Worm (Caenorhabditis elegans) whole organism, L1 larva: ENCODE results near the gene chil-1.
"Not testable (repeated sequence)": the region's sequence is repeated elsewhere in the genome, so short reads cannot be mapped to it uniquely, and the experiment has no call there.

Experiments used
- C34B4.2 ChIP-seq: sonication (generic microtip); optimal IDR thresholded peaks from 2 replicates; lab custom pipeline; 2017; ENCODE audit warnings: mild to moderate bottlenecking, missing genetic modification characterization, missing compliant biosample characterization
- F16B12.6 ChIP-seq: fragments of 150-350 bp; optimal IDR thresholded peaks from 2 replicates; lab custom pipeline; 2014; ENCODE audit warnings: missing biosample characterization, missing genetic modification characterization
- blmp-1 ChIP-seq: fragments of 150-350 bp; optimal IDR thresholded peaks from 2 replicates; lab custom pipeline; 2014; ENCODE audit warnings: missing biosample characterization, missing genetic modification characterization
- ceh-8 ChIP-seq: fragments of 200-800 bp; sonication (Bioruptor generic); optimal IDR thresholded peaks from 2 replicates; lab custom pipeline; 2018; ENCODE audit warnings: mild to moderate bottlenecking, missing genetic modification characterization, moderate library complexity, missing compliant biosample characterization
- ceh-82 ChIP-seq, 3 experiments: fragments of 150-350 bp in 1 of 3; sonication (generic microtip) in 2 of 3; optimal IDR thresholded peaks; 2 replicates each; lab custom pipeline; 2014 to 2017; ENCODE audit warnings: missing biosample characterization in 3 of 3, missing genetic modification characterization in 3 of 3
- ceh-88 ChIP-seq: fragments of 200-800 bp; sonication (Bioruptor generic); IDR thresholded peaks from 2 replicates; pipeline ENCODE4 v1.3.6; 2022; ENCODE audit warnings: missing genetic modification characterization, missing compliant biosample characterization
- ceh-90 ChIP-seq: sonication (generic microtip); optimal IDR thresholded peaks from 2 replicates; lab custom pipeline; 2016; ENCODE audit warnings: missing genetic modification characterization, missing compliant biosample characterization
- dpl-1 ChIP-seq, 3 experiments: fragments of 150-350 bp in 2 of 3; sonication (generic microtip) in 1 of 3; optimal IDR thresholded peaks; 2 replicates each; lab custom pipeline; 2014 to 2017; ENCODE audit warnings: missing biosample characterization in 3 of 3, missing genetic modification characterization in 3 of 3, missing genetic modification reagents in 3 of 3
- efl-1 ChIP-seq, 4 experiments: fragments of 150-350 bp; optimal IDR thresholded peaks in 3 of 4; peaks in 1 of 4; 1 replicate in 1 of 4; 2 replicates in 3 of 4; lab custom pipeline; 2014; ENCODE audit warnings: missing biosample characterization in 2 of 4, missing genetic modification characterization in 2 of 4, missing genetic modification reagents in 2 of 4
- elt-3 ChIP-seq, 6 experiments: fragments of 150-350 bp in 1 of 6; sonication (generic microtip); optimal IDR thresholded peaks; 2 replicates each; lab custom pipeline; 2017 to 2018; ENCODE audit warnings: missing biosample characterization in 6 of 6, missing genetic modification characterization in 6 of 6, inconsistent platforms in 1 of 6
- ets-5 ChIP-seq: fragments of 200-800 bp; sonication (Bioruptor generic); IDR thresholded peaks from 2 replicates; pipeline ENCODE4 v1.3.6; 2022; ENCODE audit warnings: missing genetic modification characterization, missing compliant biosample characterization
- fkh-10 ChIP-seq: sonication (generic microtip); optimal IDR thresholded peaks from 2 replicates; lab custom pipeline; 2017; ENCODE audit warnings: missing biosample characterization, missing genetic modification reagents, missing genetic modification characterization
- fkh-4 ChIP-seq: sonication (generic microtip); optimal IDR thresholded peaks from 2 replicates; lab custom pipeline; 2016; ENCODE audit warnings: missing compliant biosample characterization, missing genetic modification characterization, borderline replicate concordance
- fos-1 ChIP-seq: fragments of 150-350 bp; optimal IDR thresholded peaks from 2 replicates; lab custom pipeline; 2014; ENCODE audit warnings: missing biosample characterization, missing genetic modification characterization
- grh-1 ChIP-seq: fragments of 200-800 bp; sonication (Bioruptor generic); IDR thresholded peaks from 2 replicates; pipeline ENCODE4 v1.3.6; 2022; ENCODE audit warnings: missing genetic modification reagents, missing genetic modification characterization, missing compliant biosample characterization
- hlh-4 ChIP-seq: sonication (generic microtip); optimal IDR thresholded peaks from 2 replicates; lab custom pipeline; 2016; ENCODE audit warnings: mild to moderate bottlenecking, missing genetic modification characterization, missing compliant biosample characterization
- jun-1 ChIP-seq: fragments of 150-350 bp; optimal IDR thresholded peaks from 2 replicates; lab custom pipeline; 2014; ENCODE audit warnings: missing biosample characterization, missing genetic modification reagents, missing genetic modification characterization
- lin-14 ChIP-seq: fragments of 200-800 bp; sonication (Bioruptor generic); optimal IDR thresholded peaks from 2 replicates; lab custom pipeline; 2018; ENCODE audit warnings: mild to moderate bottlenecking, missing genetic modification characterization, moderate library complexity, missing compliant biosample characterization
- lin-15B ChIP-seq: fragments of 150-350 bp; sonication (generic microtip); optimal IDR thresholded peaks from 3 replicates; lab custom pipeline; 2014; ENCODE audit warnings: missing biosample characterization, missing genetic modification characterization
- lir-3 ChIP-seq: sonication (generic microtip); optimal IDR thresholded peaks from 2 replicates; lab custom pipeline; 2016; ENCODE audit warnings: mild to moderate bottlenecking, missing genetic modification characterization, moderate library complexity, missing compliant biosample characterization; ENCODE audit not compliant: poor library complexity
- lsy-2 ChIP-seq, 2 experiments: fragments of 150-350 bp; optimal IDR thresholded peaks; 2 replicates each; lab custom pipeline; 2014; ENCODE audit warnings: missing biosample characterization in 2 of 2, missing genetic modification characterization in 2 of 2
- mab-9 ChIP-seq: fragments of 200-800 bp; sonication (Bioruptor generic); IDR thresholded peaks from 2 replicates; pipeline ENCODE4 v1.3.6; 2022; ENCODE audit warnings: missing genetic modification reagents, missing genetic modification characterization, missing compliant biosample characterization
- mdl-1 ChIP-seq, 2 experiments: fragments of 150-350 bp; optimal IDR thresholded peaks; 2 replicates each; lab custom pipeline; 2014 to 2017; ENCODE audit warnings: missing biosample characterization in 2 of 2, missing genetic modification characterization in 2 of 2, inconsistent platforms in 1 of 2
- mep-1 ChIP-seq: fragments of 150-350 bp; optimal IDR thresholded peaks from 2 replicates; lab custom pipeline; 2014; ENCODE audit warnings: missing biosample characterization, missing genetic modification characterization
- nhr-11 ChIP-seq: fragments of 150-350 bp; optimal IDR thresholded peaks from 2 replicates; lab custom pipeline; 2014; ENCODE audit warnings: missing biosample characterization, missing genetic modification characterization
- nhr-19 ChIP-seq: fragments of 200-800 bp; sonication (Bioruptor generic); conservative IDR thresholded peaks from 2 replicates; pipeline ENCODE4 v1.3.6; 2022; ENCODE audit warnings: missing genetic modification characterization, missing compliant biosample characterization
- nhr-237 ChIP-seq: fragments of 150-350 bp; optimal IDR thresholded peaks from 2 replicates; lab custom pipeline; 2014; ENCODE audit warnings: missing biosample characterization, missing genetic modification characterization
- nhr-71 ChIP-seq: sonication (generic microtip); optimal IDR thresholded peaks from 2 replicates; lab custom pipeline; 2016; ENCODE audit warnings: mild to moderate bottlenecking, missing genetic modification characterization, moderate library complexity, missing compliant biosample characterization
- nhr-90 ChIP-seq: sonication (generic microtip); optimal IDR thresholded peaks from 2 replicates; lab custom pipeline; 2016; ENCODE audit warnings: mild to moderate bottlenecking, missing genetic modification characterization, missing compliant biosample characterization; ENCODE audit not compliant: poor library complexity
- pax-3 ChIP-seq: fragments of 200-800 bp; sonication (Bioruptor generic); optimal IDR thresholded peaks from 2 replicates; lab custom pipeline; 2018; ENCODE audit warnings: mild to moderate bottlenecking, missing genetic modification characterization, moderate library complexity, missing compliant biosample characterization
- pqm-1 ChIP-seq: sonication (generic microtip); optimal IDR thresholded peaks from 3 replicates; lab custom pipeline; 2017; ENCODE audit warnings: missing biosample characterization, missing genetic modification characterization
- snu-23 ChIP-seq: sonication (generic microtip); optimal IDR thresholded peaks from 2 replicates; lab custom pipeline; 2016; ENCODE audit warnings: missing genetic modification characterization, missing compliant biosample characterization
- sptf-1 ChIP-seq: fragments of 150-350 bp; optimal IDR thresholded peaks from 2 replicates; lab custom pipeline; 2014; ENCODE audit warnings: missing biosample characterization, missing genetic modification characterization
- swsn-7 ChIP-seq: sonication (generic microtip); optimal IDR thresholded peaks from 2 replicates; lab custom pipeline; 2016; ENCODE audit warnings: missing genetic modification characterization, missing compliant biosample characterization
- tbx-2 ChIP-seq: sonication (generic microtip); optimal IDR thresholded peaks from 2 replicates; lab custom pipeline; 2016; ENCODE audit warnings: missing genetic modification characterization, missing compliant biosample characterization
- unc-130 ChIP-seq: fragments of 150-350 bp; optimal IDR thresholded peaks from 2 replicates; lab custom pipeline; 2017; ENCODE audit warnings: missing biosample characterization, missing genetic modification characterization, inconsistent platforms
- unc-30 ChIP-seq: sonication (generic microtip); optimal IDR thresholded peaks from 2 replicates; lab custom pipeline; 2017; ENCODE audit warnings: missing biosample characterization, missing genetic modification characterization
- unc-98 ChIP-seq: fragments of 200-800 bp; sonication (Bioruptor generic); IDR thresholded peaks from 2 replicates; pipeline ENCODE4 v1.3.6; 2022; ENCODE audit warnings: missing genetic modification characterization, missing compliant biosample characterization
- zag-1 ChIP-seq: fragments of 150-350 bp; optimal IDR thresholded peaks from 2 replicates; lab custom pipeline; 2014; ENCODE audit warnings: missing biosample characterization, missing genetic modification characterization
- zip-4 ChIP-seq: fragments of 200-800 bp; sonication (Bioruptor generic); optimal IDR thresholded peaks from 2 replicates; lab custom pipeline; 2018; ENCODE audit warnings: mild to moderate bottlenecking, missing genetic modification characterization, moderate library complexity, missing compliant biosample characterization
- ztf-4 ChIP-seq: fragments of 150-350 bp; optimal IDR thresholded peaks from 2 replicates; lab custom pipeline; 2014; ENCODE audit warnings: missing biosample characterization, missing genetic modification characterization

Gene chil-1

DNA sequence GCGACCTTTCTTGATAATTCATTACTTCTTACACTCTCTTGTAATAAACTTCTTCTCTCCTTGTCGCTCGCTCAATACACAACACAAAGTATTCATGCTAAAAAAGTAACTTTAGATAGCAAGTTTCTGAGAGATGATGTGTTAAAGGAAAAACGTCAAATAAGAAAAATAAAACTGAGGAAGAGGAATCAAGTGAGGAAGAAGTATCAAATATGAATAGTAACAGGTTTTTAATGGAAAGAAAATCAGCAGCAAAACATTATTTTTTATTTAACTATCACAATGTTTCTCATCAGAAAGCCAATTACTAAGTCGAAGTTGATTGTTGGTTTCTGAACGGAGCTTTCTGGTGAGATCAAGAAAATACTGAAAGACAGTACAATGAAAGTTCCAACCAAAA lies at the start of gene chil-1:
TSS of gene chil-1 (minus strand) at position 101 of the 400 bp plus-strand sequence.
- TF ChIP-seq zag-1 (tag; lab: Kevin White, UChicago); lin-14 (GFP tag; lab: Kevin White, UChicago); tbx-2: not testable (repeated sequence)
- TF ChIP-seq, all 84 proteins: peak for 0; not testable (repeated sequence) for 84

DNA sequence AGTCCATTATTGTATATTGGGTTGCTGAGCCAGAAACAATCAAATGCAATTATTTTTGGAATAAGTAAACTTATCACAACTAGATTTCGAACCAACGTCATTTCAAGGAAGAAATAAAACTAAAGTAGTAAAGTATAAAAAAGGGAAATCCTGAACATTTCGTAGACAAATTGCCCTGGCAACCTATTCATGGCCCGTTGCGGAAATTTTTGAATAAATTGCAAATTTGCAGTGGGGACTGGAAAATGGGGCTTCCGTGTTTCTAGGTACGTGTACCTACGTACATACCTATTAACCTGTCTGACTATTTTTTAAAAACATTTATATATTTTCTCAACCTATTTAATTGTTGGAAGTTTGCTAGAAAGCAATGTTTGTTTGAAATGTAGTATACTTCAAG lies 48.7 kb upstream of the chil-1 start, which contains the start of gene F26C11.3:
TSS of gene F26C11.3 (minus strand) at position 101 of the 400 bp plus-strand sequence.
- no peak for TF ChIP-seq lin-15B
- TF ChIP-seq pqm-1 (tag; lab: Kevin White, UChicago) = no peak
- TF ChIP-seq snu-23 (GFP tag; lab: Kevin White, UChicago) = no peak
- TF ChIP-seq elt-3 (tag; optimal IDR thresholded peaks at IDR 0.05; lab: Kevin White, UChicago) = no peak
- no peak for TF ChIP-seq grh-1 (GFP tag; lab: Robert Waterston, UW)
- TF ChIP-seq zip-4 (GFP tag; lab: Kevin White, UChicago) = no peak
- TF ChIP-seq ceh-88 (GFP tag; lab: Robert Waterston, UW) = no peak
- TF ChIP-seq jun-1 (tag; lab: Kevin White, UChicago) = no peak
- TF ChIP-seq hlh-4 (tag; lab: Kevin White, UChicago) = no peak
- TF ChIP-seq ceh-90 (tag; lab: Kevin White, UChicago) = no peak
- TF ChIP-seq tbx-2 = no peak
- TF ChIP-seq mdl-1 (tag; optimal IDR thresholded peaks at IDR 0.05; lab: Kevin White, UChicago) = no peak
- TF ChIP-seq fkh-4 (tag; lab: Kevin White, UChicago) = no peak
- TF ChIP-seq swsn-7 (tag; lab: Kevin White, UChicago) = no peak
- TF ChIP-seq nhr-71 (tag; lab: Kevin White, UChicago) = no peak
- TF ChIP-seq ceh-82 (tag; optimal IDR thresholded peaks at IDR 0.05; lab: Kevin White, UChicago) = no peak
- no peak for TF ChIP-seq F16B12.6 (tag; lab: Kevin White, UChicago)
- TF ChIP-seq pax-3 (tag; lab: Kevin White, UChicago) = no peak
- TF ChIP-seq nhr-90 = no peak
- TF ChIP-seq unc-30 = no peak

DNA sequence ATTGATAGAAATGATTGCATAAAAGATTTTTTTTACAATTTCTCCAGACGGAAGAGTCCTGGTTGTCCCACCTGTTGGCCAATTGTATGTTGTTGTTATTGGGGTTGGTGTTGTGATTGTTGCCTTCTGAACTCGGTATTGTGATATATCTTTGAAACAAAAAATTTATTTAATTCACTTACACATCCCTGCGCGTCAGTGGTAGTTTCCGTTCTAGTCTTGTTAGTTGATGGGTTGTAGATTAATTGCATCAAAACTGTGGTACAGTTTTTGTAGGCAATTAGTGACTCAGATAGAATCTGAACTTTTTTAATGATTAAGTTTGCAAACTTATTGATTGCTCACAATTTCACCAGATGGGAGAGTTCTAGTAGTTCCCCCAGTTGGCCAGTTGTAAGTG lies 38.2 kb upstream of the chil-1 start:
- TF ChIP-seq fkh-10 (GFP tag; lab: Kevin White, UChicago) (no peak), ztf-4 (no peak), efl-1 (optimal IDR thresholded peaks at IDR 0.05; lab: Kevin White, UChicago) (no peak), efl-1 (GFP tag; optimal IDR thresholded peaks at IDR 0.05 in 1 of 2; lab: Kevin White, UChicago) (peak in 1 of 2 experiments; percentile 62), mab-9 (GFP tag; lab: Robert Waterston, UW) (no peak)

DNA sequence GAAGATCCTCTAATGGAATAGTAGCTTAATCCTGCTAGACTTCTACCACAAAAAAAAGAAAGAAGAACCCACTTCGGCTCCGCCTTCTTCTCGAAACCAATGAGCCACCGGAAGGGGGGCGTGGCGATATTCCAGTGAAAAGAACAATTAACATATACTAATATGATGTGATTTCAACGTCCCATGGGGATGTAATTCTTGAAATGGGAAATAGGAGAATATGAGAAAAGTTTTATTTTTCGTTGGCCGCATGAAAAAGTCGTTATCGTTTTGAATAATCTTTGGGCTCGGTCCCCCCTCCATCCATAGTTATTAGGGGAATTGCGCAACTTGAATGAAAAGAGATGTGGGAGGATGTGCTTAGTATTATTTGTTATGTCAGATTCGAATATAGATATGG lies 34.0 kb upstream of the chil-1 start, which contains the start of gene unc-4:
TSS of gene unc-4 (minus strand) at position 101 of the 400 bp plus-strand sequence.
- TF ChIP-seq blmp-1 (tag; lab: Kevin White, UChicago) (no peak), elt-3 (tag; optimal IDR thresholded peaks at IDR 0.05; lab: Kevin White, UChicago) (no peak), nhr-19 (GFP tag; lab: Robert Waterston, UW) (no peak), fos-1 (tag; lab: Kevin White, UChicago) (no peak), lir-3 (no peak), dpl-1 (GFP tag; optimal IDR thresholded peaks at IDR 0.05; lab: Kevin White, UChicago) (no peak), nhr-71 (tag; lab: Kevin White, UChicago) (no peak), ets-5 (no peak), sptf-1 (no peak), pax-3 (tag; lab: Kevin White, UChicago) (no peak), ceh-8 (GFP tag; lab: Kevin White, UChicago) (no peak), nhr-11 (tag; lab: Kevin White, UChicago) (no peak), lsy-2 (tag; optimal IDR thresholded peaks at IDR 0.05; lab: Kevin White, UChicago) (no peak), mep-1 (tag; lab: Kevin White, UChicago) (no peak), zip-4 (GFP tag; lab: Kevin White, UChicago) (no peak), unc-130 (no peak), unc-98 (GFP tag; lab: Robert Waterston, UW) (no peak), nhr-237 (tag; lab: Kevin White, UChicago) (no peak), C34B4.2 (no peak)
